Fruit fly (Drosophila melanogaster): ENCODE results near the gene Jon65Ai.
A peak's percentile ranks its signal among the peaks of the same experiment; 100 is the strongest.

The Jon65Ai gene

dm6 chr3L:6059062-6059708 lies 4.9 kb upstream of the Jon65Ai start, which contains the start of gene CG6592 (continued):
- TF ChIP-seq ap (GFP tag; IDR thresholded peaks at IDR 0.05): no peak
- TF ChIP-seq CG1529 (GFP tag; optimal IDR thresholded peaks at IDR 0.05): peak; percentile 13
- peak; percentile 40; the same call in 1 of the 2 replicates for TF ChIP-seq aop (GFP tag; IDR thresholded peaks at IDR 0.05)
- no peak for TF ChIP-seq Hr78 (GFP tag; optimal IDR thresholded peaks at IDR 0.05)
- peak; percentile 63 for TF ChIP-seq Myb (GFP tag; optimal IDR thresholded peaks at IDR 0.05)
- TF ChIP-seq CG1602 (GFP tag; optimal IDR thresholded peaks at IDR 0.05): peak; percentile 48
- TF ChIP-seq Tbp (GFP tag; optimal IDR thresholded peaks at IDR 0.05): no peak
- no peak for TF ChIP-seq HHEX (GFP tag; optimal IDR thresholded peaks at IDR 0.05)
- TF ChIP-seq CG17568 (GFP tag; optimal IDR thresholded peaks at IDR 0.05): peak; percentile 24
- peak; percentile 19 for TF ChIP-seq CG13624 (GFP tag; optimal IDR thresholded peaks at IDR 0.05)
- no peak for TF ChIP-seq sc (optimal IDR thresholded peaks at IDR 0.05)
- TF ChIP-seq sc (GFP tag; optimal IDR thresholded peaks at IDR 0.05): peak; percentile 39
- peak; percentile 62; the same call in 1 of the 2 replicates for TF ChIP-seq CG8765 (GFP tag; IDR thresholded peaks at IDR 0.05)
- no peak for TF ChIP-seq dysf (GFP tag; IDR thresholded peaks at IDR 0.05)
- TF ChIP-seq fd64A (GFP tag; optimal IDR thresholded peaks at IDR 0.05): no peak
- no peak for TF ChIP-seq gcm (GFP tag; optimal IDR thresholded peaks at IDR 0.05)
- TF ChIP-seq slp2 (GFP tag; optimal IDR thresholded peaks at IDR 0.05): peak; percentile 4
- TF ChIP-seq ERR (GFP tag; optimal IDR thresholded peaks at IDR 0.05): no peak
- TF ChIP-seq salm (tag; optimal IDR thresholded peaks at IDR 0.05): no peak
- no peak for TF ChIP-seq z (GFP tag; IDR thresholded peaks at IDR 0.05)
- TF ChIP-seq shn (GFP tag; optimal IDR thresholded peaks at IDR 0.05): peak; percentile 32
- TF ChIP-seq CG7357 (GFP tag; IDR thresholded peaks at IDR 0.05): no peak
- no peak for TF ChIP-seq cas (GFP tag; IDR thresholded peaks at IDR 0.05)
- peak; percentile 8 for TF ChIP-seq trem (tag; optimal IDR thresholded peaks at IDR 0.05)
- peak; percentile 65 for TF ChIP-seq Elba2 (GFP tag; optimal IDR thresholded peaks at IDR 0.05)
- no peak for TF ChIP-seq CG4360 (GFP tag; IDR thresholded peaks at IDR 0.05)
- TF ChIP-seq CG11398 (GFP tag; optimal IDR thresholded peaks at IDR 0.05): peak; percentile 24
- TF ChIP-seq Atf-2 (GFP tag; optimal IDR thresholded peaks at IDR 0.05): peak; percentile 32
- TF ChIP-seq exex (tag; optimal IDR thresholded peaks at IDR 0.05): no peak
- TF ChIP-seq CG2120 (GFP tag; optimal IDR thresholded peaks at IDR 0.05): no peak
- peak; percentile 98 for TF ChIP-seq Ets65A (GFP tag)
- TF ChIP-seq CG31224 (GFP tag; IDR thresholded peaks at IDR 0.05): no peak
- TF ChIP-seq HLH3B (GFP tag; IDR thresholded peaks at IDR 0.05): no peak
- peak; percentile 78 for TF ChIP-seq dmrt11E (tag; optimal IDR thresholded peaks at IDR 0.05)
- no peak for TF ChIP-seq pfk (GFP tag; optimal IDR thresholded peaks at IDR 0.05)
- no peak for TF ChIP-seq CG12659 (GFP tag; optimal IDR thresholded peaks at IDR 0.05)
- TF ChIP-seq CG10979 (tag; optimal IDR thresholded peaks at IDR 0.05): no peak
- TF ChIP-seq sens (GFP tag): peak; percentile 80
- peak; percentile 14 for TF ChIP-seq her (GFP tag; optimal IDR thresholded peaks at IDR 0.05)
- TF ChIP-seq phol (tag; optimal IDR thresholded peaks at IDR 0.05): peak; percentile 62
- no peak for TF ChIP-seq Nf-YC (tag; optimal IDR thresholded peaks at IDR 0.05)
- TF ChIP-seq ranshi (GFP tag; IDR thresholded peaks at IDR 0.05): no peak
- TF ChIP-seq lov (optimal IDR thresholded peaks at IDR 0.05): no peak
- TF ChIP-seq lov (GFP tag; IDR thresholded peaks at IDR 0.05): peak; percentile 73; the same call in 2 of the 3 replicates
- peak; percentile 3 for TF ChIP-seq CG10431 (GFP tag; optimal IDR thresholded peaks at IDR 0.05)
- TF ChIP-seq dpn (GFP tag; optimal IDR thresholded peaks at IDR 0.05): peak in 1 of 2 experiments; percentile 61
- TF ChIP-seq CG6683 (GFP tag; optimal IDR thresholded peaks at IDR 0.05): no peak
- TF ChIP-seq mld (GFP tag; IDR thresholded peaks at IDR 0.05; ENCODE audit: partially characterized antibody): no peak
- TF ChIP-seq Bdp1 (GFP tag; optimal IDR thresholded peaks at IDR 0.05): peak; percentile 9
- peak; percentile 38; the same call in 1 of the 3 replicates for TF ChIP-seq knrl (GFP tag; IDR thresholded peaks at IDR 0.05; ENCODE audit: partially characterized antibody)
- TF ChIP-seq CG11695 (GFP tag; IDR thresholded peaks at IDR 0.05): no peak
